Worm (Caenorhabditis elegans) whole organism, L4 larva: Measurements from ENCODE around the gene Y17G7B.17.
A peak's percentile ranks its signal among the peaks of the same experiment; 100 is the strongest.

ENCODE experiments used
- R02D3.7 ChIP-seq: fragments of 150-350 bp; sonication (generic microtip); optimal IDR thresholded peaks from 3 replicates; lab custom pipeline; 2014; ENCODE audit warnings: missing biosample characterization, missing genetic modification characterization
- Y48G9A.11 ChIP-seq: fragments of 200-800 bp; sonication (Bioruptor generic); IDR thresholded peaks from 2 replicates; pipeline ENCODE4 v1.3.6; 2022; ENCODE audit warnings: missing genetic modification reagents, missing genetic modification characterization, missing compliant biosample characterization
- Y75B8A.6 ChIP-seq: fragments of 200-800 bp; sonication (Bioruptor generic); IDR thresholded peaks from 2 replicates; pipeline ENCODE4 v1.3.6; 2022; ENCODE audit warnings: missing genetic modification reagents, missing genetic modification characterization, missing compliant biosample characterization
- arid-1 ChIP-seq: fragments of 200-800 bp; sonication (Bioruptor generic); conservative IDR thresholded peaks from 2 replicates; pipeline ENCODE4 v1.3.6; 2022; ENCODE audit warnings: missing genetic modification reagents, missing genetic modification characterization, missing compliant biosample characterization
- ceh-28 ChIP-seq: fragments of 150-350 bp; optimal IDR thresholded peaks from 2 replicates; lab custom pipeline; 2014; ENCODE audit warnings: missing biosample characterization, missing genetic modification reagents, missing genetic modification characterization
- ceh-32 ChIP-seq: sonication (generic microtip); optimal IDR thresholded peaks from 2 replicates; lab custom pipeline; 2016; ENCODE audit warnings: mild to moderate bottlenecking, missing genetic modification characterization, missing compliant biosample characterization; ENCODE audit not compliant: poor library complexity
- ctbp-1 ChIP-seq: fragments of 200-800 bp; sonication (Bioruptor generic); IDR thresholded peaks from 2 replicates; pipeline ENCODE4 v1.3.6; 2022; ENCODE audit warnings: missing genetic modification reagents, missing genetic modification characterization, missing compliant biosample characterization
- daf-19 ChIP-seq: fragments of 200-800 bp; sonication (Bioruptor generic); conservative IDR thresholded peaks from 2 replicates; pipeline ENCODE4 v1.3.6; 2022; ENCODE audit warnings: missing genetic modification characterization, missing compliant biosample characterization
- dmd-6 ChIP-seq: fragments of 200-800 bp; sonication (Bioruptor generic); IDR thresholded peaks from 2 replicates; pipeline ENCODE4 v1.3.6; 2022; ENCODE audit warnings: missing genetic modification reagents, missing genetic modification characterization, missing compliant biosample characterization
- dpl-1 ChIP-seq: fragments of 150-350 bp; optimal IDR thresholded peaks from 2 replicates; lab custom pipeline; 2014; ENCODE audit warnings: missing biosample characterization, missing genetic modification reagents, missing genetic modification characterization
- dve-1 ChIP-seq: sonication (generic microtip); optimal IDR thresholded peaks from 2 replicates; lab custom pipeline; 2017; ENCODE audit warnings: antibody characterized with exemption, mild to moderate bottlenecking, missing genetic modification characterization, missing compliant biosample characterization; ENCODE audit not compliant: insufficient read depth
- gei-8 ChIP-seq: fragments of 200-800 bp; sonication (Bioruptor generic); optimal IDR thresholded peaks from 2 replicates; lab custom pipeline; 2018; ENCODE audit warnings: mild to moderate bottlenecking, missing genetic modification characterization, missing compliant biosample characterization
- hif-1 ChIP-seq, 2 experiments: sonication (generic microtip); optimal IDR thresholded peaks; 2 replicates each; lab custom pipeline; 2016 to 2017; ENCODE audit warnings: missing compliant biosample characterization in 2 of 2, missing genetic modification characterization in 2 of 2, missing genetic modification reagents in 2 of 2, missing genotype in 2 of 2, mild to moderate bottlenecking in 1 of 2
- hlh-30 ChIP-seq: sonication (generic microtip); optimal IDR thresholded peaks from 2 replicates; lab custom pipeline; 2017; ENCODE audit warnings: antibody characterized with exemption, mild to moderate bottlenecking, missing genetic modification characterization, missing compliant biosample characterization; ENCODE audit not compliant: insufficient read depth
- lin-38 ChIP-seq: fragments of 200-800 bp; sonication (Bioruptor generic); IDR thresholded peaks from 2 replicates; pipeline ENCODE4 v1.3.6; 2022; ENCODE audit warnings: missing genetic modification reagents, missing genetic modification characterization, missing compliant biosample characterization
- lsy-2 ChIP-seq, 2 experiments: fragments of 150-350 bp in 1 of 2; sonication (generic microtip) in 1 of 2; optimal IDR thresholded peaks; 2 replicates each; lab custom pipeline; 2014 to 2017; ENCODE audit warnings: missing biosample characterization in 2 of 2, missing genetic modification characterization in 2 of 2
- madf-9 ChIP-seq: fragments of 200-800 bp; sonication (Bioruptor generic); conservative IDR thresholded peaks from 2 replicates; pipeline ENCODE4 v1.3.6; 2022; ENCODE audit warnings: missing genetic modification reagents, missing genetic modification characterization, missing compliant biosample characterization
- mdt-29 ChIP-seq: fragments of 200-800 bp; sonication (Bioruptor generic); IDR thresholded peaks from 2 replicates; pipeline ENCODE4 v1.3.6; 2022; ENCODE audit warnings: missing genetic modification reagents, missing genetic modification characterization, missing compliant biosample characterization
- nhr-111 ChIP-seq: fragments of 200-800 bp; sonication (Bioruptor generic); optimal IDR thresholded peaks from 2 replicates; lab custom pipeline; 2018; ENCODE audit warnings: mild to moderate bottlenecking, missing genetic modification characterization, missing compliant biosample characterization
- nhr-42 ChIP-seq: fragments of 200-800 bp; sonication (Bioruptor generic); IDR thresholded peaks from 2 replicates; pipeline ENCODE4 v1.3.6; 2022; ENCODE audit warnings: missing genetic modification characterization, missing compliant biosample characterization
- nhr-76 ChIP-seq: fragments of 150-350 bp; optimal IDR thresholded peaks from 2 replicates; lab custom pipeline; 2014; ENCODE audit warnings: missing biosample characterization, missing genetic modification characterization
- nhr-77 ChIP-seq: fragments of 150-350 bp; optimal IDR thresholded peaks from 2 replicates; lab custom pipeline; 2014; ENCODE audit warnings: missing biosample characterization, missing genetic modification characterization
- pha-4 ChIP-seq, 2 experiments: fragments of 150-350 bp in 1 of 2; fragments of 200-800 bp in 1 of 2; sonication (Bioruptor generic) in 1 of 2; IDR thresholded peaks in 1 of 2; optimal IDR thresholded peaks in 1 of 2; 2 replicates each; pipeline versions ENCODE4 v1.3.6 to Lab custom; 2014 to 2022; ENCODE audit warnings: missing genetic modification characterization in 2 of 2, missing genetic modification reagents in 2 of 2, missing biosample characterization in 1 of 2, missing compliant biosample characterization in 1 of 2
- pqm-1 ChIP-seq: sonication (generic microtip); optimal IDR thresholded peaks from 2 replicates; lab custom pipeline; 2017; ENCODE audit warnings: missing biosample characterization, missing genetic modification characterization
- saeg-2 ChIP-seq: fragments of 200-800 bp; sonication (Bioruptor generic); IDR thresholded peaks from 2 replicates; pipeline ENCODE4 v1.3.6; 2022; ENCODE audit warnings: missing genetic modification reagents, missing genetic modification characterization, missing compliant biosample characterization
- set-16 ChIP-seq: fragments of 200-800 bp; sonication (Bioruptor generic); IDR thresholded peaks from 2 replicates; pipeline ENCODE4 v1.3.6; 2022; ENCODE audit warnings: missing genetic modification reagents, missing genetic modification characterization, missing compliant biosample characterization
- snpc-1.2 ChIP-seq: fragments of 200-800 bp; sonication (Bioruptor generic); IDR thresholded peaks from 2 replicates; pipeline ENCODE4 v1.3.6; 2022; ENCODE audit warnings: missing genetic modification reagents, missing genetic modification characterization, missing compliant biosample characterization
- snpc-4 ChIP-seq: fragments of 150-350 bp; optimal IDR thresholded peaks from 2 replicates; lab custom pipeline; 2014; ENCODE audit warnings: missing biosample characterization, missing genetic modification characterization
- spr-1 ChIP-seq: sonication (generic microtip); optimal IDR thresholded peaks from 2 replicates; lab custom pipeline; 2016; ENCODE audit warnings: mild to moderate bottlenecking, missing genetic modification characterization, missing compliant biosample characterization
- tra-1 ChIP-seq: fragments of 200-800 bp; sonication (Bioruptor generic); IDR thresholded peaks from 2 replicates; pipeline ENCODE4 v1.3.6; 2022; ENCODE audit warnings: missing genetic modification reagents, missing genetic modification characterization, missing compliant biosample characterization
- unc-130 ChIP-seq: sonication (generic microtip); optimal IDR thresholded peaks from 2 replicates; lab custom pipeline; 2016; ENCODE audit warnings: missing genetic modification reagents, missing genetic modification characterization, missing compliant biosample characterization
- unc-39 ChIP-seq: sonication (generic microtip); optimal IDR thresholded peaks from 2 replicates; lab custom pipeline; 2017; ENCODE audit warnings: missing biosample characterization, missing genetic modification characterization
- unc-62 ChIP-seq, 3 experiments: fragments of 150-350 bp in 1 of 3; sonication (generic microtip); optimal IDR thresholded peaks in 2 of 3; peaks in 1 of 3; 1 replicate in 1 of 3; 2 replicates in 2 of 3; lab custom pipeline; 2014 to 2017; ENCODE audit warnings: missing biosample characterization in 3 of 3, missing genetic modification characterization in 3 of 3, missing genetic modification reagents in 3 of 3, missing genotype in 1 of 3
- vab-7 ChIP-seq: fragments of 200-800 bp; sonication (Bioruptor generic); IDR thresholded peaks from 2 replicates; pipeline ENCODE4 v1.3.6; 2022; ENCODE audit warnings: missing genetic modification reagents, missing genetic modification characterization, missing compliant biosample characterization
- ztf-7 ChIP-seq: fragments of 150-350 bp; optimal IDR thresholded peaks from 2 replicates; lab custom pipeline; 2014; ENCODE audit warnings: missing biosample characterization, missing genetic modification characterization

The Y17G7B.17 gene

ce11 chrII:12089616-12090215, 10.1 kb downstream of the Y17G7B.17 start (continued):
- TF ChIP-seq nhr-76: no peak
- TF ChIP-seq Y75B8A.6 (GFP tag; lab: Robert Waterston, UW): no peak
- no peak for TF ChIP-seq unc-130 (GFP tag; lab: Kevin White, UChicago)
- peak; percentile 75 for TF ChIP-seq dve-1
- TF ChIP-seq hif-1 (tag; optimal IDR thresholded peaks at IDR 0.05; lab: Kevin White, UChicago): peak in 1 of 2 experiments; percentile 57
- TF ChIP-seq nhr-77: no peak
- TF ChIP-seq arid-1 (GFP tag; lab: Robert Waterston, UW): no peak
- TF ChIP-seq nhr-42 (GFP tag; lab: Robert Waterston, UW): no peak
- TF ChIP-seq set-16 (GFP tag; lab: Robert Waterston, UW): no peak
- no peak for TF ChIP-seq ceh-32 (tag; lab: Kevin White, UChicago)
- no peak for TF ChIP-seq Y48G9A.11 (GFP tag; lab: Robert Waterston, UW)
- TF ChIP-seq unc-62 (GFP tag; optimal IDR thresholded peaks at IDR 0.05 in 1 of 2; lab: Kevin White, UChicago): no peak
- no peak for TF ChIP-seq unc-62 (tag; optimal IDR thresholded peaks at IDR 0.05; lab: Kevin White, UChicago)
- no peak for TF ChIP-seq spr-1 (tag; lab: Kevin White, UChicago)
- no peak for TF ChIP-seq saeg-2 (GFP tag; lab: Robert Waterston, UW)
- TF ChIP-seq dmd-6 (GFP tag; lab: Robert Waterston, UW): no peak; the same call in 1 of the 2 replicates
- TF ChIP-seq unc-39: no peak
- no peak for TF ChIP-seq madf-9 (GFP tag; lab: Robert Waterston, UW)
- TF ChIP-seq ctbp-1 (GFP tag; lab: Robert Waterston, UW): 0 out of 2 replicates have a peak, but pooled peaks have one; percentile 40
- TF ChIP-seq dpl-1 (GFP tag; lab: Kevin White, UChicago): peak; percentile 49
- no peak for TF ChIP-seq vab-7 (GFP tag; lab: Robert Waterston, UW)
- TF ChIP-seq snpc-4 (tag; lab: Kevin White, UChicago): no peak
- TF ChIP-seq daf-19: no peak
- TF ChIP-seq ztf-7: no peak
- no peak for TF ChIP-seq gei-8 (GFP tag; lab: Kevin White, UChicago)
- TF ChIP-seq R02D3.7 (tag; lab: Kevin White, UChicago): no peak
- no peak for TF ChIP-seq nhr-111 (GFP tag; lab: Kevin White, UChicago)
- TF ChIP-seq lsy-2 (tag; optimal IDR thresholded peaks at IDR 0.05; lab: Kevin White, UChicago): peak in 1 of 2 experiments; percentile 73

ce11 chrII:12088833-12089232, 11.0 kb downstream of the Y17G7B.17 start, which contains the start of gene cnt-1:
cnt-1 (minus strand) TSS chrII:12088868.
- 0 out of 2 replicates have a peak, but pooled peaks have one; percentile 7 for TF ChIP-seq tra-1
- TF ChIP-seq lin-38 (GFP tag; lab: Robert Waterston, UW): peak; percentile 53
- peak in 1 of 2 experiments; percentile 43 for TF ChIP-seq lsy-2 (tag; optimal IDR thresholded peaks at IDR 0.05; lab: Kevin White, UChicago)
- no peak for TF ChIP-seq ceh-28
- TF ChIP-seq mdt-29 (GFP tag; lab: Robert Waterston, UW): no peak

DNA sequence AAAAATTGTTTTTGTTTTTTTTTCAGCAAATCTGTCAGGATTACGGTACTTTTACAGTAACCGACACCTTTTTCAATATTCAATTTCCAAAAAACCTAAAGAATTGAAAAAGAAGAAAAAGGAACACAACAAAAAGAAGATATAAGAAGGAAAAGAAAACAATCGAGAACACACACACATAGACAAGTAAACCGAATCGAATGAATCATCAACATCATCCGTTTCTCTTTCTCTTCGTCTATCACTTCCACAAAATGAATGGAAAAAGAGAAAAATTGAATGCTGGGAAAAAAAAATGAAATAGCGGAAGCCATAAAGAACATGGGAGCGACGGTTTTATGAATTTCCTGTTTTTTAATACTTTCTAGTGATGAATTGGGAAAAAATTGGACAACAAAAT, 18.3 kb downstream of the Y17G7B.17 start:
- TF ChIP-seq hlh-30: no peak
- no peak for TF ChIP-seq snpc-1.2
- TF ChIP-seq lsy-2 (tag; optimal IDR thresholded peaks at IDR 0.05; lab: Kevin White, UChicago): peak in 1 of 2 experiments; percentile 33
- no peak for TF ChIP-seq unc-62 (GFP tag; optimal IDR thresholded peaks at IDR 0.05 in 1 of 2; lab: Kevin White, UChicago)
- TF ChIP-seq unc-62 (tag; optimal IDR thresholded peaks at IDR 0.05; lab: Kevin White, UChicago): no peak
- TF ChIP-seq dve-1: peak; percentile 52

- TF ChIP-seq dve-1 (peak; percentile 47), pqm-1 (tag; lab: Kevin White, UChicago) (peak; percentile 34), pha-4 (GFP tag; IDR thresholded peaks at IDR 0.05; lab: Robert Waterston, UW) (no peak), pha-4 (tag; optimal IDR thresholded peaks at IDR 0.05; lab: Kevin White, UChicago) (no peak)
Observed at ce11 chrII:12080015-12080414, 19.8 kb downstream of the Y17G7B.17 start.
